Worm (Caenorhabditis elegans): ENCODE results near the gene lgg-1.

DNA sequence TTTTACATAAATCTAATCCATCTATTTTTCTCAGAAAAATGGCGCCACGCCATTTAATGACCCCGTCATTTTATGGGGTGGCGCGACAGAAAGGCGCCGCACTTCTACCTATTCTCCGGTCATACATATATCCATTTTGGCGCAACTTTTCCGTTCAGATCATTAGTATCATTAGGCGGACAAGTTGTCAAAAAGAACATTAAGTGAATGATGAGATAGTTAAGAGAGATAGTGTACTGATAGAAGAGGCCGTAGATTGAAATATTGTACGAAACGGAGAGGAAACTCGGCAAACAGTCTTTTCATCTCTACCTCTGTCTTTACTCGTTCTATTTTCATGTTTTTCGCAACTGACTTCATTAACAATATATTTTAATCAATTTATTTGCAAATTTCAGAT, 23.4 kb downstream of the lgg-1 start, which contains the start of gene sma-6:
- TF ChIP-seq flt-1 (GFP tag; IDR thresholded peaks at IDR 0.05) (no peak), klf-2 (GFP tag; conservative IDR thresholded peaks at IDR 0.05) (no peak), ztf-29 (GFP tag; IDR thresholded peaks at IDR 0.05) (no peak)

Measured in whole organism, midembryonic.